Worm (Caenorhabditis elegans): Measurements from ENCODE around the gene ZK688.4.

Gene ZK688.4

DNA sequence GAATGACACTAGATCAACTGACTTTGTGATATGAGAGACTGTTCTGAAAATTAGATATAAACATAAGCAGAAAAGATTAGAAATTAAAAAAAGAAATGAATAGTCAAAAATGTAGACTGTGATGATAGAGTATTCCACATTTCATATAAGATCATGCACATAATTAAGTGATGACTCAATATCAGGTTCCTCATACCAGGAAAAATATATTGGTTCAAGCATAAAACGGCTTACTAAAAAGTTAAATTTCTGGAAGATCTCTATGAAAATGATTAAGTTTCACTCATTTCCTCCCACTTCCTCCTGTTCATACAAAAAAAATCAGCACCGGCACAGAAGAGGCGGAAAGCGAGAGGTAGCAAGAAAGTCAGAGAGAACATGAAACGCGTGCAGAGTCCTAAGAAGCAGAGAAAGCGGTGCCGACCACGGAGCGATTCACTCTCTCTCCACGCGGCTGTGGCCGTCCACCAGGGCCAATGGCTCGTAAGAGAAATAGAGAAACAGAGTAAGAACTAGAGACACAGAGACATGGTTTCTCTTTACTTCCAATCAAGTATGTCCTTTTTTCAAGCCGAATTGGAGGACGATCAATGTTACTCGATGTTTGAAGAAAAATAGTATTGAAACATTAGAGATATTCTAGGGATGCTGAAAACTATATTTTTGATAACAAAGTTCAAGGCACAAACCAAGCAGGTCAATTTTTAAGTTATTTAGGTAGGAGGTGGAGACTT, 3.1 kb upstream of the ZK688.4 start, which contains the start of the genes ZK688.5 and fahd-1:
Gene ZK688.5 (minus strand): TSS at position 51 of the 734 bp plus-strand sequence.
Gene fahd-1 (plus strand): TSS at position 684 of the 734 bp plus-strand sequence.
- no peak for TF ChIP-seq nhr-28 (tag; optimal IDR thresholded peaks at IDR 0.05)
- peak; percentile 77 for TF ChIP-seq nhr-2 (tag; optimal IDR thresholded peaks at IDR 0.05)
- no peak for TF ChIP-seq elt-1 (tag; optimal IDR thresholded peaks at IDR 0.05; ENCODE audit: borderline replicate concordance, insufficient read depth)
- no peak for TF ChIP-seq nhr-12 (tag; optimal IDR thresholded peaks at IDR 0.05)
- no peak for TF ChIP-seq ztf-11 (tag; optimal IDR thresholded peaks at IDR 0.05)
- peak; percentile 56 for TF ChIP-seq lsy-2 (tag; optimal IDR thresholded peaks at IDR 0.05)
- peak; percentile 68 for TF ChIP-seq mls-2 (tag; optimal IDR thresholded peaks at IDR 0.05)
- peak; percentile 59 for TF ChIP-seq ces-1 (GFP tag; optimal IDR thresholded peaks at IDR 0.05)
- TF ChIP-seq mab-5 (tag; optimal IDR thresholded peaks at IDR 0.05): no peak
- TF ChIP-seq nhr-237 (tag; optimal IDR thresholded peaks at IDR 0.05): peak; percentile 46
- no peak for TF ChIP-seq flh-1 (GFP tag; optimal IDR thresholded peaks at IDR 0.05)
- no peak for TF ChIP-seq unc-62 (GFP tag; optimal IDR thresholded peaks at IDR 0.05)
- no peak for TF ChIP-seq M03D4.4 (tag; optimal IDR thresholded peaks at IDR 0.05)
- TF ChIP-seq pha-4 (tag; optimal IDR thresholded peaks at IDR 0.05): peak; percentile 71
- TF ChIP-seq hlh-1 (tag; optimal IDR thresholded peaks at IDR 0.05): peak; percentile 93
- no peak for TF ChIP-seq sptf-1 (tag; optimal IDR thresholded peaks at IDR 0.05)
- no peak for TF ChIP-seq zip-8 (tag; optimal IDR thresholded peaks at IDR 0.05)
- no peak for TF ChIP-seq nhr-76 (tag; optimal IDR thresholded peaks at IDR 0.05)
- TF ChIP-seq unc-39 (tag; optimal IDR thresholded peaks at IDR 0.05): no peak
- TF ChIP-seq ceh-83 (GFP tag; optimal IDR thresholded peaks at IDR 0.05): no peak
- TF ChIP-seq bed-3 (GFP tag; optimal IDR thresholded peaks at IDR 0.05): no peak
- peak; percentile 74 for TF ChIP-seq ham-2 (GFP tag; optimal IDR thresholded peaks at IDR 0.05)
- no peak for TF ChIP-seq snpc-4 (tag; optimal IDR thresholded peaks at IDR 0.05)
- peak; percentile 8 for TF ChIP-seq ceh-39 (tag; optimal IDR thresholded peaks at IDR 0.05)
- no peak for TF ChIP-seq sem-2 (GFP tag; optimal IDR thresholded peaks at IDR 0.05)
- TF ChIP-seq unc-120 (tag; optimal IDR thresholded peaks at IDR 0.05; ENCODE audit: poor library complexity, severe bottlenecking): peak; percentile 68
- TF ChIP-seq elt-3 (tag; optimal IDR thresholded peaks at IDR 0.05): no peak
- TF ChIP-seq drap-1 (GFP tag; optimal IDR thresholded peaks at IDR 0.05): no peak
- TF ChIP-seq tbx-8 (GFP tag; optimal IDR thresholded peaks at IDR 0.05): no peak
- TF ChIP-seq ceh-43 (GFP tag; optimal IDR thresholded peaks at IDR 0.05): no peak
- TF ChIP-seq lin-13 (tag; optimal IDR thresholded peaks at IDR 0.05): peak; percentile 19
- peak; percentile 40 for TF ChIP-seq mep-1 (tag; optimal IDR thresholded peaks at IDR 0.05)
- TF ChIP-seq cnd-1 (tag; optimal IDR thresholded peaks at IDR 0.05): peak; percentile 10
- no peak for TF ChIP-seq lin-32 (GFP tag; optimal IDR thresholded peaks at IDR 0.05)
- TF ChIP-seq blmp-1 (tag; optimal IDR thresholded peaks at IDR 0.05): no peak

- TF ChIP-seq mep-1 (tag; optimal IDR thresholded peaks at IDR 0.05) (no peak), M03D4.4 (tag; optimal IDR thresholded peaks at IDR 0.05) (no peak), ceh-43 (GFP tag; optimal IDR thresholded peaks at IDR 0.05) (no peak), sptf-1 (tag; optimal IDR thresholded peaks at IDR 0.05) (no peak), zip-8 (tag; optimal IDR thresholded peaks at IDR 0.05) (no peak), tbx-8 (GFP tag; optimal IDR thresholded peaks at IDR 0.05) (no peak), mls-2 (tag; optimal IDR thresholded peaks at IDR 0.05) (no peak), elt-1 (tag; optimal IDR thresholded peaks at IDR 0.05; ENCODE audit: borderline replicate concordance, insufficient read depth) (no peak), nhr-12 (tag; optimal IDR thresholded peaks at IDR 0.05) (no peak), unc-39 (tag; optimal IDR thresholded peaks at IDR 0.05) (no peak), lin-32 (GFP tag; optimal IDR thresholded peaks at IDR 0.05) (no peak), ces-1 (GFP tag; optimal IDR thresholded peaks at IDR 0.05) (no peak), hlh-1 (tag; optimal IDR thresholded peaks at IDR 0.05) (no peak), cnd-1 (tag; optimal IDR thresholded peaks at IDR 0.05) (no peak), sem-2 (GFP tag; optimal IDR thresholded peaks at IDR 0.05) (no peak), elt-3 (tag; optimal IDR thresholded peaks at IDR 0.05) (no peak), snpc-4 (tag; optimal IDR thresholded peaks at IDR 0.05) (no peak), drap-1 (GFP tag; optimal IDR thresholded peaks at IDR 0.05) (no peak), ceh-83 (GFP tag; optimal IDR thresholded peaks at IDR 0.05) (no peak)
Observed at ce11 chrIII:7892333-7892732, 2.5 kb upstream of the ZK688.4 start.

ce11 chrIII:7893224-7893623, 1.6 kb upstream of the ZK688.4 start:
- TF ChIP-seq snpc-4 (tag; optimal IDR thresholded peaks at IDR 0.05) (no peak), unc-120 (tag; optimal IDR thresholded peaks at IDR 0.05; ENCODE audit: poor library complexity, severe bottlenecking) (no peak), mls-2 (tag; optimal IDR thresholded peaks at IDR 0.05) (no peak), lin-32 (GFP tag; optimal IDR thresholded peaks at IDR 0.05) (no peak), nhr-237 (tag; optimal IDR thresholded peaks at IDR 0.05) (no peak), nhr-76 (tag; optimal IDR thresholded peaks at IDR 0.05) (no peak), unc-39 (tag; optimal IDR thresholded peaks at IDR 0.05) (no peak), mab-5 (tag; optimal IDR thresholded peaks at IDR 0.05) (no peak), elt-1 (tag; optimal IDR thresholded peaks at IDR 0.05; ENCODE audit: borderline replicate concordance, insufficient read depth) (no peak), hlh-1 (tag; optimal IDR thresholded peaks at IDR 0.05) (no peak)

Data from whole organism, mixed stage, embryonic.